Worm (Caenorhabditis elegans) whole organism, early embryonic: ENCODE results near the gene gtl-1.
"Not testable (repeated sequence)": the region's sequence is repeated elsewhere in the genome, so short reads cannot be mapped to it uniquely, and the experiment has no call there.

Source experiments
- ceh-13 ChIP-seq: fragments of 200-800 bp; sonication (Bioruptor generic); optimal IDR thresholded peaks from 2 replicates; lab custom pipeline; 2018; ENCODE audit warnings: mild to moderate bottlenecking, missing genetic modification characterization, missing compliant biosample characterization
- hmbx-1 ChIP-seq: sonication (generic microtip); optimal IDR thresholded peaks from 2 replicates; lab custom pipeline; 2016; ENCODE audit warnings: mild to moderate bottlenecking, missing genetic modification characterization, missing compliant biosample characterization
- hnd-1 ChIP-seq: sonication (generic microtip); optimal IDR thresholded peaks from 2 replicates; lab custom pipeline; 2016; ENCODE audit warnings: missing genetic modification characterization, missing compliant biosample characterization
- sea-1 ChIP-seq: fragments of 200-800 bp; sonication (Bioruptor generic); conservative IDR thresholded peaks from 2 replicates; pipeline ENCODE4 v1.3.6; 2022; ENCODE audit warnings: missing genetic modification characterization, missing compliant biosample characterization

Gene gtl-1

ce11 chrIV:11202389-11202788, 56.9 kb downstream of the gtl-1 start, which contains the start of gene R07H5.11:
R07H5.11 (plus strand) TSS chrIV:11202768.
- TF ChIP-seq sea-1 (GFP tag; lab: Robert Waterston, UW); hmbx-1 (tag; lab: Kevin White, UChicago); ceh-13 (GFP tag; lab: Kevin White, UChicago): not testable (repeated sequence)

ce11 chrIV:11198983-11199382, 60.4 kb downstream of the gtl-1 start, which contains the start of gene R07H5.16:
R07H5.16 (plus strand) TSS chrIV:11199330.
- not testable (repeated sequence) for TF ChIP-seq sea-1 (GFP tag; lab: Robert Waterston, UW); hmbx-1 (tag; lab: Kevin White, UChicago); hnd-1 (tag; lab: Kevin White, UChicago)
